Worm (Caenorhabditis elegans): Measurements from ENCODE around the gene dcn-1.

DNA sequence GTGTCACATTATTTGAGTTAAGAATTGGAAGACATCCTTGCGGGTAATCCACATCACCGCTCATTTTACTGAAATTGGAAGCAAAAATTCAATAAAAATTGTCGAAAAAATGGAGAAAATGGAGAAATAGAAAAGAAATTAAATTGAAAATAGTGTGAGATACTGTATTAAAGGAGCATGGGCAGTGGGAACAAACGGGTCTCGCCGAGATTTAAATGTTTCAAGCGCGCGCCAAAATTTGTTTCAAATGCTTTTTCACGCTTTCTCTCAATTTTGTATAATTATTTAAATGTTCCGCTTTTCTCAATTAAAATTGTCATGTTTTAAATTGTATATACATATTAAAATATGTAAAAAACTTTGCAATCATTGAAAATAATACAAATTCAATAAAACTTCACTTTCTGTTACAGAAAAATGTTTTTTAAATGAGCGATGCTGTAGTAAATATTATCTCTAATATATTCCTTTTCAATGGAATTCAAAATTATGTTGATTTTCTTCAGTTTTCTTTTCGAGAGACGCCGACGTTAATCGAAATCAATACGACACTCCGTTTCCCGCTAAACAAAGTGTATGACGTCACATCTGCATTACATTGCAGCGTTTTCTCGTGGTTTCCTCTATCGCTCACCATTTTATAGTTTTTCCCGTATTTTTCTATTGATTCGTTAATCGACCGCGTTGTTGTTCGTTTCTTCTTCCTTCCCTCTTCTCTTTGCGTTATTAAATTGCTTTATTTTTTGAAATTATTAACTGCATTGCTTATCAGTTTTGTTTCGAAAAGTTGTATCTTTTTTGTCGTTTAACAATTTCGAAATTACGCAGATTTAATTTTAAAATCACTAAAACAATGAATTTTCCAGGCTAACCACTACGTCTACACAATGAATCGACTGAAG lies at the start of gene dcn-1, which contains the start of gene evl-14:
- no peak for TF ChIP-seq ceh-36 (tag; optimal IDR thresholded peaks at IDR 0.05)
- TF ChIP-seq sea-1 (GFP tag; conservative IDR thresholded peaks at IDR 0.05) = no peak
- TF ChIP-seq hmg-4 (GFP tag; optimal IDR thresholded peaks at IDR 0.05) = no peak

Data from whole organism, early embryonic.